Worm (Caenorhabditis elegans): ENCODE measurements around the gene dyn-1.

- TF ChIP-seq mep-1 (tag; optimal IDR thresholded peaks at IDR 0.05) (peak; percentile 51), jun-1 (tag; optimal IDR thresholded peaks at IDR 0.05) (no peak), egl-27 (tag; optimal IDR thresholded peaks at IDR 0.05) (no peak), dve-1 (tag; optimal IDR thresholded peaks at IDR 0.05; ENCODE audit: insufficient read depth) (no peak), nhr-237 (tag; optimal IDR thresholded peaks at IDR 0.05) (no peak), ZK546.5 (tag; optimal IDR thresholded peaks at IDR 0.05) (no peak), lir-3 (tag; optimal IDR thresholded peaks at IDR 0.05) (no peak), dmd-9 (GFP tag; IDR thresholded peaks at IDR 0.05) (no peak), lsy-2 (tag; optimal IDR thresholded peaks at IDR 0.05) (peak; percentile 69 to 76), pqm-1 (tag; optimal IDR thresholded peaks at IDR 0.05) (no peak), dpl-1 (GFP tag; optimal IDR thresholded peaks at IDR 0.05) (no peak), T26A8.4 (GFP tag; IDR thresholded peaks at IDR 0.05) (0 out of 2 replicates have a peak, but pooled peaks have one; percentile 41), nhr-42 (GFP tag; IDR thresholded peaks at IDR 0.05) (no peak)
Measured at ce11 chrX:15535190-15535636, 33.5 kb upstream of the dyn-1 start.
